Fruit fly (Drosophila melanogaster) whole organism, prepupa: ENCODE measurements around the gene RhoGEF64C.
A peak's percentile ranks its signal among the peaks of the same experiment; 100 is the strongest.

Source experiments
- Blimp-1 ChIP-seq: fragments of 200-800 bp; sonication (Bioruptor generic); optimal IDR thresholded peaks from 3 replicates; lab custom pipeline; 2017; ENCODE audit warnings: missing biosample characterization, missing genetic modification characterization, mild to moderate bottlenecking, moderate library complexity, missing genetic modification reagents
- CG10631 ChIP-seq: fragments of 200-800 bp; sonication (Bioruptor generic); optimal IDR thresholded peaks from 2 replicates; lab custom pipeline; 2016; ENCODE audit warnings: missing biosample characterization, missing genetic modification characterization
- CG11902 ChIP-seq: fragments of 200-800 bp; sonication (Bioruptor generic); optimal IDR thresholded peaks from 3 replicates; lab custom pipeline; 2016; ENCODE audit warnings: missing biosample characterization, missing genetic modification characterization
- CG15336 ChIP-seq: fragments of 200-800 bp; sonication (Bioruptor generic); IDR thresholded peaks from 2 replicates; pipeline ENCODE4 v1.3.6; 2022; ENCODE audit warnings: missing biosample characterization, missing genetic modification characterization
- CG16779 ChIP-seq: fragments of 200-800 bp; sonication (Bioruptor generic); optimal IDR thresholded peaks from 3 replicates; lab custom pipeline; 2017; ENCODE audit warnings: missing biosample characterization, mild to moderate bottlenecking, missing genetic modification characterization
- CG3032 ChIP-seq: fragments of 200-800 bp; optimal IDR thresholded peaks from 2 replicates; lab custom pipeline; 2019; ENCODE audit warnings: missing biosample characterization, mild to moderate bottlenecking, missing genetic modification characterization, moderate library complexity
- CG31627 ChIP-seq: fragments of 200-800 bp; sonication (Bioruptor generic); optimal IDR thresholded peaks from 3 replicates; lab custom pipeline; 2016; ENCODE audit warnings: missing biosample characterization, missing genetic modification characterization
- CG34406 ChIP-seq: fragments of 200-800 bp; sonication (Bioruptor generic); optimal IDR thresholded peaks from 3 replicates; lab custom pipeline; 2016; ENCODE audit warnings: missing biosample characterization, missing genetic modification characterization
- CG3919 ChIP-seq: fragments of 200-800 bp; sonication (Bioruptor generic); optimal IDR thresholded peaks from 3 replicates; lab custom pipeline; 2016; ENCODE audit warnings: missing biosample characterization, missing genetic modification characterization
- CG4318 ChIP-seq: fragments of 200-800 bp; sonication (Bioruptor generic); optimal IDR thresholded peaks from 3 replicates; lab custom pipeline; 2017; ENCODE audit warnings: missing biosample characterization, mild to moderate bottlenecking, missing genetic modification characterization
- CG6163 ChIP-seq: fragments of 200-800 bp; sonication (Bioruptor generic); IDR thresholded peaks from 3 replicates; pipeline ENCODE4 v1.3.6; 2022; ENCODE audit warnings: missing biosample characterization, missing genetic modification characterization
- CG6276 ChIP-seq: fragments of 200-800 bp; sonication (Bioruptor generic); optimal IDR thresholded peaks from 2 replicates; lab custom pipeline; 2017; ENCODE audit warnings: missing biosample characterization, mild to moderate bottlenecking, missing genetic modification characterization
- CG6792 ChIP-seq: fragments of 200-800 bp; sonication (Bioruptor generic); optimal IDR thresholded peaks from 3 replicates; lab custom pipeline; 2016; ENCODE audit warnings: missing biosample characterization, missing genetic modification characterization
- CG6808 ChIP-seq: fragments of 200-800 bp; sonication (Bioruptor generic); optimal IDR thresholded peaks from 3 replicates; lab custom pipeline; 2017; ENCODE audit warnings: missing biosample characterization, missing genetic modification characterization, mild to moderate bottlenecking, moderate library complexity, missing genetic modification reagents
- CG6854 ChIP-seq: fragments of 200-800 bp; sonication (Bioruptor generic); optimal IDR thresholded peaks from 2 replicates; lab custom pipeline; 2017; ENCODE audit warnings: missing biosample characterization, mild to moderate bottlenecking, missing genetic modification characterization
- CG7368 ChIP-seq: fragments of 200-800 bp; sonication (Bioruptor generic); optimal IDR thresholded peaks from 3 replicates; lab custom pipeline; 2016; ENCODE audit warnings: missing biosample characterization, missing genetic modification characterization
- CG8119 ChIP-seq: fragments of 200-800 bp; sonication (Bioruptor generic); IDR thresholded peaks from 3 replicates; pipeline ENCODE4 v1.3.6; 2022; ENCODE audit warnings: missing biosample characterization, missing genetic modification characterization
- CG9139 ChIP-seq: fragments of 200-800 bp; sonication (Bioruptor generic); optimal IDR thresholded peaks from 3 replicates; lab custom pipeline; 2017; ENCODE audit warnings: missing biosample characterization, mild to moderate bottlenecking, missing genetic modification characterization
- Eip75B ChIP-seq: fragments of 200-800 bp; sonication (Bioruptor generic); optimal IDR thresholded peaks from 3 replicates; lab custom pipeline; 2016; ENCODE audit warnings: missing biosample characterization, missing genetic modification characterization
- Eip78C ChIP-seq: fragments of 200-800 bp; sonication (Bioruptor generic); peaks from one replicate; lab custom pipeline; 2016; ENCODE audit warnings: missing biosample characterization, missing genetic modification characterization
- Eip93F ChIP-seq: fragments of 200-800 bp; sonication (Bioruptor generic); optimal IDR thresholded peaks from 2 replicates; lab custom pipeline; 2016; ENCODE audit warnings: missing biosample characterization, mild to moderate bottlenecking, missing genetic modification characterization
- Ets21C ChIP-seq: fragments of 200-800 bp; sonication (Bioruptor generic); optimal IDR thresholded peaks from 3 replicates; lab custom pipeline; 2016; ENCODE audit warnings: missing biosample characterization, missing genetic modification characterization
- Ets96B ChIP-seq: fragments of 200-800 bp; optimal IDR thresholded peaks from 2 replicates; lab custom pipeline; 2019; ENCODE audit warnings: missing biosample characterization, mild to moderate bottlenecking, missing genetic modification characterization, moderate library complexity
- Gug ChIP-seq: fragments of 200-800 bp; sonication (Bioruptor generic); IDR thresholded peaks from 2 replicates; pipeline ENCODE4 v1.3.6; 2022; ENCODE audit warnings: missing biosample characterization, missing genetic modification characterization
- Hr39 ChIP-seq: fragments of 200-800 bp; sonication (Bioruptor generic); optimal IDR thresholded peaks from 2 replicates; lab custom pipeline; 2016; ENCODE audit warnings: missing biosample characterization, missing genetic modification characterization
- Lpt ChIP-seq: fragments of 200-800 bp; sonication (Bioruptor generic); optimal IDR thresholded peaks from 3 replicates; lab custom pipeline; 2016; ENCODE audit warnings: missing biosample characterization, missing genetic modification characterization
- Met ChIP-seq: fragments of 200-800 bp; sonication (Bioruptor generic); optimal IDR thresholded peaks from 3 replicates; lab custom pipeline; 2016; ENCODE audit warnings: missing biosample characterization, missing genetic modification characterization
- OdsH ChIP-seq: fragments of 200-800 bp; sonication (Bioruptor generic); optimal IDR thresholded peaks from 3 replicates; lab custom pipeline; 2016; ENCODE audit warnings: missing biosample characterization, missing genetic modification characterization
- Smox ChIP-seq: fragments of 200-800 bp; sonication (Bioruptor generic); optimal IDR thresholded peaks from 3 replicates; lab custom pipeline; 2016; ENCODE audit warnings: missing biosample characterization, missing genetic modification characterization
- Sox102F ChIP-seq: fragments of 200-800 bp; sonication (Bioruptor generic); optimal IDR thresholded peaks from 2 replicates; lab custom pipeline; 2016; ENCODE audit warnings: missing biosample characterization, mild to moderate bottlenecking, missing genetic modification characterization
- Sox14 ChIP-seq: fragments of 200-800 bp; sonication (Bioruptor generic); optimal IDR thresholded peaks from 3 replicates; lab custom pipeline; 2016; ENCODE audit warnings: missing biosample characterization, missing genetic modification characterization
- Sox15 ChIP-seq: fragments of 200-800 bp; sonication (Bioruptor generic); optimal IDR thresholded peaks from 3 replicates; lab custom pipeline; 2016; ENCODE audit warnings: missing biosample characterization, missing genetic modification characterization
- achi ChIP-seq: fragments of 200-800 bp; sonication (Bioruptor generic); optimal IDR thresholded peaks from 3 replicates; lab custom pipeline; 2016; ENCODE audit warnings: missing biosample characterization, missing genetic modification characterization
- acj6 ChIP-seq: fragments of 200-800 bp; sonication (Bioruptor generic); optimal IDR thresholded peaks from 3 replicates; lab custom pipeline; 2016; ENCODE audit warnings: missing biosample characterization, missing genetic modification characterization
- cyc ChIP-seq: fragments of 200-800 bp; sonication (Bioruptor generic); optimal IDR thresholded peaks from 3 replicates; lab custom pipeline; 2016; ENCODE audit warnings: missing biosample characterization, missing genetic modification characterization
- dac ChIP-seq: fragments of 200-800 bp; sonication (Bioruptor generic); optimal IDR thresholded peaks from 2 replicates; lab custom pipeline; 2017; ENCODE audit warnings: missing biosample characterization, mild to moderate bottlenecking, missing genetic modification characterization
- dsx ChIP-seq: fragments of 200-800 bp; optimal IDR thresholded peaks from 3 replicates; lab custom pipeline; 2019; ENCODE audit warnings: missing biosample characterization, mild to moderate bottlenecking, missing genetic modification characterization, moderate library complexity; ENCODE audit not compliant: poor library complexity, severe bottlenecking
- esn ChIP-seq: fragments of 200-800 bp; sonication (Bioruptor generic); optimal IDR thresholded peaks from 2 replicates; lab custom pipeline; 2016; ENCODE audit warnings: missing biosample characterization, mild to moderate bottlenecking, missing genetic modification characterization, moderate library complexity
- fd59A ChIP-seq: fragments of 200-800 bp; sonication (Bioruptor generic); optimal IDR thresholded peaks from 2 replicates; lab custom pipeline; 2017; ENCODE audit warnings: missing biosample characterization, mild to moderate bottlenecking, missing genetic modification characterization, missing genetic modification reagents
- fkh ChIP-seq: fragments of 200-800 bp; sonication (Bioruptor generic); optimal IDR thresholded peaks from 3 replicates; lab custom pipeline; 2017; ENCODE audit warnings: missing biosample characterization, mild to moderate bottlenecking, missing genetic modification characterization, moderate library complexity
- lz ChIP-seq: fragments of 200-800 bp; sonication (Bioruptor generic); optimal IDR thresholded peaks from 3 replicates; lab custom pipeline; 2016; ENCODE audit warnings: missing biosample characterization, missing genetic modification characterization
- spab ChIP-seq: fragments of 200-800 bp; sonication (Bioruptor generic); optimal IDR thresholded peaks from 2 replicates; lab custom pipeline; 2017; ENCODE audit warnings: missing biosample characterization, mild to moderate bottlenecking, missing genetic modification characterization, missing genetic modification reagents
- ss ChIP-seq, 2 experiments: fragments of 200-800 bp; sonication (Bioruptor generic); optimal IDR thresholded peaks; 2 replicates in 1 of 2; 3 replicates in 1 of 2; lab custom pipeline; 2017 to 2018; ENCODE audit warnings: mild to moderate bottlenecking in 2 of 2, missing biosample characterization in 2 of 2, missing genetic modification characterization in 2 of 2, moderate library complexity in 1 of 2
- svp ChIP-seq: fragments of 200-800 bp; sonication (Bioruptor generic); peaks from one replicate; lab custom pipeline; 2016; ENCODE audit warnings: missing biosample characterization, missing genetic modification characterization
- topi ChIP-seq: fragments of 200-800 bp; sonication (Bioruptor generic); optimal IDR thresholded peaks from 3 replicates; lab custom pipeline; 2016; ENCODE audit warnings: missing biosample characterization, missing genetic modification characterization
- vri ChIP-seq: fragments of 200-800 bp; sonication (Bioruptor generic); optimal IDR thresholded peaks from 3 replicates; lab custom pipeline; 2016; ENCODE audit warnings: missing biosample characterization, mild to moderate bottlenecking, missing genetic modification characterization

Gene RhoGEF64C

dm6 chr3L:4747119-4747851 lies 54.7 kb downstream of the RhoGEF64C start (continued):
- TF ChIP-seq OdsH (GFP tag; lab: Kevin White, UChicago), result peak; percentile 39
- TF ChIP-seq CG6808 (GFP tag; lab: Kevin White, UChicago), result peak; percentile 46
- no peak for TF ChIP-seq cyc (GFP tag; lab: Kevin White, UChicago)
- no peak for TF ChIP-seq CG7368 (GFP tag; lab: Kevin White, UChicago)
- no peak for TF ChIP-seq Hr39
- TF ChIP-seq Eip75B (GFP tag; lab: Kevin White, UChicago), result no peak
- TF ChIP-seq CG11902 (GFP tag; lab: Kevin White, UChicago), result no peak
- peak; percentile 53 for TF ChIP-seq spab
- no peak for TF ChIP-seq Lpt (GFP tag; lab: Kevin White, UChicago)
- no peak for TF ChIP-seq CG34406 (GFP tag; lab: Kevin White, UChicago)
- TF ChIP-seq CG6792 (GFP tag; lab: Kevin White, UChicago), result no peak
- no peak for TF ChIP-seq CG16779
- TF ChIP-seq CG31627 (GFP tag; lab: Kevin White, UChicago), result no peak
- TF ChIP-seq lz (GFP tag; lab: Kevin White, UChicago), result no peak
- no peak for TF ChIP-seq vri (GFP tag; lab: Kevin White, UChicago)
- peak; percentile 26 for TF ChIP-seq CG3919 (GFP tag; lab: Kevin White, UChicago)

DNA sequence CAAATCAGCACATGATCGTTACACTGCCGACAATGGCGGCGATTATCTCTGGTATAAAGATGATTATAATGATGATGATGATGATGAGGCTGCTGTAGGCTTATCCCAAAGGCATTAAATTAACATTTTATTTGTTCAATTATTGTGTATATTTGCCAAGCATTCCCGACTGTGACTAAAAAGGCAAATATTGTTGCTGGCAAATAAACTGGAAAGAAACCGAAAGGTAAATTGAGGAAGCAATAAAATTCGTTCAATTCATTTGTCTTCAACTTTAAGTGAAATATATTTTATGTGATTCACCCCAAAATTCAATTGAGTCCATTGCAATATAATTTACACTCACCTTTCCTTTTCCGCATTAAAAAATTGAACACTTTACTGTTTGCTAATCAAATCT lies 55.5 kb downstream of the RhoGEF64C start:
- peak; percentile 43 for TF ChIP-seq Eip78C (GFP tag; lab: Kevin White, UChicago)
- TF ChIP-seq fkh, result peak; percentile 12
- peak; percentile 11 for TF ChIP-seq svp (GFP tag; lab: Kevin White, UChicago)
- no peak for TF ChIP-seq esn

- peak; percentile 87 for TF ChIP-seq Eip78C (GFP tag; lab: Kevin White, UChicago)
- TF ChIP-seq Eip93F (GFP tag; lab: Kevin White, UChicago), result no peak
- no peak for TF ChIP-seq Sox102F (GFP tag; lab: Kevin White, UChicago)
- TF ChIP-seq Blimp-1 (GFP tag; lab: Kevin White, UChicago), result no peak
- peak; percentile 7 for TF ChIP-seq dac
- TF ChIP-seq Sox14 (GFP tag; lab: Kevin White, UChicago), result peak; percentile 38
- peak; percentile 27; the same call in 1 of the 3 replicates for TF ChIP-seq CG6163 (GFP tag; lab: Robert Waterston, UW)
- TF ChIP-seq CG4318 (GFP tag; lab: Kevin White, UChicago), result peak; percentile 52
- no peak for TF ChIP-seq CG6854 (GFP tag; lab: Kevin White, UChicago)
- peak; percentile 3 for TF ChIP-seq Lpt (GFP tag; lab: Kevin White, UChicago)
- no peak for TF ChIP-seq Ets21C (GFP tag; lab: Kevin White, UChicago)
- TF ChIP-seq CG6276 (GFP tag; lab: Kevin White, UChicago), result peak; percentile 49
- TF ChIP-seq CG10631 (GFP tag; lab: Kevin White, UChicago), result peak; percentile 58
- TF ChIP-seq vri (GFP tag; lab: Kevin White, UChicago), result no peak
- peak; percentile 60 for TF ChIP-seq achi (GFP tag; lab: Kevin White, UChicago)
- TF ChIP-seq Smox (GFP tag; lab: Kevin White, UChicago), result no peak
- peak; percentile 49 for TF ChIP-seq CG3032 (tag; lab: Kevin White, UChicago)
- TF ChIP-seq Ets96B (tag; lab: Kevin White, UChicago), result peak; percentile 69
- no peak for TF ChIP-seq Met (GFP tag; lab: Kevin White, UChicago)
- peak; percentile 1 for TF ChIP-seq cyc (GFP tag; lab: Kevin White, UChicago)
- TF ChIP-seq CG15336 (GFP tag; lab: Robert Waterston, UW), result peak; percentile 76
- peak; percentile 51 for TF ChIP-seq acj6 (GFP tag; lab: Kevin White, UChicago)
- TF ChIP-seq topi, result no peak
- peak; percentile 54 for TF ChIP-seq OdsH (GFP tag; lab: Kevin White, UChicago)
- TF ChIP-seq Sox15 (GFP tag; lab: Kevin White, UChicago), result no peak
- no peak for TF ChIP-seq CG11902 (GFP tag; lab: Kevin White, UChicago)
- no peak for TF ChIP-seq CG9139 (GFP tag; lab: Kevin White, UChicago)
- TF ChIP-seq dsx, result peak; percentile 47
- peak; percentile 79 for TF ChIP-seq CG8119
- peak; percentile 57 for TF ChIP-seq spab
- peak; percentile 52 for TF ChIP-seq CG6808 (GFP tag; lab: Kevin White, UChicago)
- peak; percentile 9 to 45 for TF ChIP-seq ss (GFP tag; optimal IDR thresholded peaks at IDR 0.05; lab: Kevin White, UChicago)
- peak; percentile 54 for TF ChIP-seq CG3919 (GFP tag; lab: Kevin White, UChicago)
- peak; percentile 31 for TF ChIP-seq fd59A (GFP tag; lab: Kevin White, UChicago)
- no peak for TF ChIP-seq Gug (GFP tag; lab: Robert Waterston, UW)
Measured at dm6 chr3L:4749126-4749525, 56.5 kb downstream of the RhoGEF64C start.
